Worm (Caenorhabditis elegans): Measurements from ENCODE around the gene C05D12.5.

ce11 chrII:11409678-11410133, 24.3 kb upstream of the C05D12.5 start, which contains the start of gene C05D12.7:
- no peak for TF ChIP-seq klf-2 (GFP tag; conservative IDR thresholded peaks at IDR 0.05)
- no peak for TF ChIP-seq ztf-29 (GFP tag; IDR thresholded peaks at IDR 0.05)
- no peak for TF ChIP-seq flt-1 (GFP tag; IDR thresholded peaks at IDR 0.05)
